Worm (Caenorhabditis elegans) whole organism, L4 larva: ENCODE results near the gene clec-145.

Experiments used
- F10B5.3 ChIP-seq: sonication (generic microtip); optimal IDR thresholded peaks from 2 replicates; lab custom pipeline; 2016; ENCODE audit warnings: mild to moderate bottlenecking, missing genetic modification characterization, missing compliant biosample characterization
- F37D6.2 ChIP-seq: sonication (generic microtip); optimal IDR thresholded peaks from 2 replicates; lab custom pipeline; 2016; ENCODE audit warnings: mild to moderate bottlenecking, missing genetic modification characterization, missing compliant biosample characterization
- R02D3.7 ChIP-seq: fragments of 150-350 bp; sonication (generic microtip); optimal IDR thresholded peaks from 3 replicates; lab custom pipeline; 2014; ENCODE audit warnings: missing biosample characterization, missing genetic modification characterization
- Y48G9A.11 ChIP-seq: fragments of 200-800 bp; sonication (Bioruptor generic); IDR thresholded peaks from 2 replicates; pipeline ENCODE4 v1.3.6; 2022; ENCODE audit warnings: missing genetic modification reagents, missing genetic modification characterization, missing compliant biosample characterization
- ZK337.2 ChIP-seq: fragments of 200-800 bp; sonication (Bioruptor generic); IDR thresholded peaks from 2 replicates; pipeline ENCODE4 v1.3.6; 2022; ENCODE audit warnings: missing genetic modification reagents, missing genetic modification characterization, missing compliant biosample characterization
- aha-1 ChIP-seq: fragments of 150-350 bp; peaks from one replicate; lab custom pipeline; 2014; ENCODE audit warnings: missing biosample characterization, missing genetic modification characterization
- ceh-28 ChIP-seq: fragments of 150-350 bp; optimal IDR thresholded peaks from 2 replicates; lab custom pipeline; 2014; ENCODE audit warnings: missing biosample characterization, missing genetic modification reagents, missing genetic modification characterization
- ceh-32 ChIP-seq: sonication (generic microtip); optimal IDR thresholded peaks from 2 replicates; lab custom pipeline; 2016; ENCODE audit warnings: mild to moderate bottlenecking, missing genetic modification characterization, missing compliant biosample characterization; ENCODE audit not compliant: poor library complexity
- ceh-82 ChIP-seq: sonication (generic microtip); optimal IDR thresholded peaks from 2 replicates; lab custom pipeline; 2017; ENCODE audit warnings: missing biosample characterization, missing genetic modification characterization
- ces-1 ChIP-seq: fragments of 150-350 bp; sonication (generic microtip); optimal IDR thresholded peaks from 4 replicates; lab custom pipeline; 2014; ENCODE audit warnings: missing biosample characterization, missing genetic modification reagents, missing genetic modification characterization
- daf-16 ChIP-seq, 3 experiments: sonication (generic microtip); optimal IDR thresholded peaks; 2 replicates each; lab custom pipeline; 2016 to 2017; ENCODE audit warnings: missing genetic modification characterization in 3 of 3, missing genetic modification reagents in 3 of 3, mild to moderate bottlenecking in 2 of 3, missing compliant biosample characterization in 2 of 3, missing biosample characterization in 1 of 3, moderate library complexity in 1 of 3
- dmd-9 ChIP-seq: fragments of 200-800 bp; sonication (Bioruptor generic); IDR thresholded peaks from 2 replicates; pipeline ENCODE4 v1.3.6; 2022; ENCODE audit warnings: missing genetic modification reagents, missing genetic modification characterization, missing compliant biosample characterization
- dve-1 ChIP-seq: sonication (generic microtip); optimal IDR thresholded peaks from 2 replicates; lab custom pipeline; 2017; ENCODE audit warnings: antibody characterized with exemption, mild to moderate bottlenecking, missing genetic modification characterization, missing compliant biosample characterization; ENCODE audit not compliant: insufficient read depth
- egl-43 ChIP-seq: fragments of 200-800 bp; sonication (Bioruptor generic); IDR thresholded peaks from 2 replicates; pipeline ENCODE4 v1.3.6; 2022; ENCODE audit warnings: missing genetic modification reagents, missing genetic modification characterization, missing compliant biosample characterization
- fkh-10 ChIP-seq: fragments of 150-350 bp; optimal IDR thresholded peaks from 2 replicates; lab custom pipeline; 2014; ENCODE audit warnings: missing biosample characterization, missing genetic modification reagents, missing genetic modification characterization
- hlh-30 ChIP-seq: sonication (generic microtip); optimal IDR thresholded peaks from 2 replicates; lab custom pipeline; 2017; ENCODE audit warnings: antibody characterized with exemption, mild to moderate bottlenecking, missing genetic modification characterization, missing compliant biosample characterization; ENCODE audit not compliant: insufficient read depth
- hmg-1.1 ChIP-seq: fragments of 200-800 bp; sonication (Bioruptor generic); IDR thresholded peaks from 2 replicates; pipeline ENCODE4 v1.3.6; 2022; ENCODE audit warnings: missing genetic modification reagents, missing genetic modification characterization, missing compliant biosample characterization
- lim-7 ChIP-seq: fragments of 200-800 bp; sonication (Bioruptor generic); IDR thresholded peaks from 2 replicates; pipeline ENCODE4 v1.3.6; 2022; ENCODE audit warnings: missing genetic modification characterization, missing compliant biosample characterization
- lin-29 ChIP-seq: fragments of 200-800 bp; sonication (Bioruptor generic); IDR thresholded peaks from 2 replicates; pipeline ENCODE4 v1.3.6; 2022; ENCODE audit warnings: missing genetic modification reagents, missing genetic modification characterization, missing compliant biosample characterization
- lsy-2 ChIP-seq, 2 experiments: fragments of 150-350 bp in 1 of 2; sonication (generic microtip) in 1 of 2; optimal IDR thresholded peaks; 2 replicates each; lab custom pipeline; 2014 to 2017; ENCODE audit warnings: missing biosample characterization in 2 of 2, missing genetic modification characterization in 2 of 2
- mep-1 ChIP-seq: fragments of 150-350 bp; sonication (generic microtip); optimal IDR thresholded peaks from 3 replicates; lab custom pipeline; 2014; ENCODE audit warnings: missing biosample characterization, missing genetic modification characterization
- mes-2 ChIP-seq: sonication (generic microtip); optimal IDR thresholded peaks from 2 replicates; lab custom pipeline; 2016; ENCODE audit warnings: missing genotype, mild to moderate bottlenecking, missing genetic modification characterization, missing compliant biosample characterization; ENCODE audit not compliant: poor library complexity, severe bottlenecking
- mxl-3 ChIP-seq: fragments of 200-800 bp; sonication (Bioruptor generic); optimal IDR thresholded peaks from 2 replicates; lab custom pipeline; 2018; ENCODE audit warnings: mild to moderate bottlenecking, missing genetic modification characterization, missing compliant biosample characterization
- nhr-237 ChIP-seq: sonication (generic microtip); optimal IDR thresholded peaks from 2 replicates; lab custom pipeline; 2017; ENCODE audit warnings: missing biosample characterization, missing genetic modification characterization
- nhr-25 ChIP-seq: sonication (generic microtip); optimal IDR thresholded peaks from 2 replicates; lab custom pipeline; 2017; ENCODE audit warnings: missing genetic modification characterization, mild to moderate bottlenecking, missing compliant biosample characterization, antibody characterized with exemption, moderate library complexity, borderline replicate concordance; ENCODE audit not compliant: insufficient read depth
- nhr-28 ChIP-seq: fragments of 150-350 bp; optimal IDR thresholded peaks from 2 replicates; lab custom pipeline; 2014; ENCODE audit warnings: missing biosample characterization, missing genetic modification characterization
- nhr-41 ChIP-seq: fragments of 200-800 bp; sonication (Bioruptor generic); IDR thresholded peaks from 2 replicates; pipeline ENCODE4 v1.3.6; 2022; ENCODE audit warnings: missing genetic modification reagents, missing genetic modification characterization, missing compliant biosample characterization
- nhr-6 ChIP-seq: fragments of 150-350 bp; optimal IDR thresholded peaks from 2 replicates; lab custom pipeline; 2014; ENCODE audit warnings: missing biosample characterization, missing genetic modification characterization
- pha-4 ChIP-seq, 2 experiments: fragments of 150-350 bp in 1 of 2; fragments of 200-800 bp in 1 of 2; sonication (Bioruptor generic) in 1 of 2; IDR thresholded peaks in 1 of 2; optimal IDR thresholded peaks in 1 of 2; 2 replicates each; pipeline versions ENCODE4 v1.3.6 to Lab custom; 2014 to 2022; ENCODE audit warnings: missing genetic modification characterization in 2 of 2, missing genetic modification reagents in 2 of 2, missing biosample characterization in 1 of 2, missing compliant biosample characterization in 1 of 2
- php-3 ChIP-seq: fragments of 200-800 bp; sonication (Bioruptor generic); IDR thresholded peaks from 2 replicates; pipeline ENCODE4 v1.3.6; 2022; ENCODE audit warnings: missing genetic modification reagents, missing genetic modification characterization, missing compliant biosample characterization
- pqm-1 ChIP-seq: sonication (generic microtip); optimal IDR thresholded peaks from 2 replicates; lab custom pipeline; 2017; ENCODE audit warnings: missing biosample characterization, missing genetic modification characterization
- rbr-2 ChIP-seq: sonication (generic microtip); optimal IDR thresholded peaks from 2 replicates; lab custom pipeline; 2016; ENCODE audit warnings: missing genotype, missing genetic modification characterization, missing compliant biosample characterization
- saeg-2 ChIP-seq: fragments of 200-800 bp; sonication (Bioruptor generic); IDR thresholded peaks from 2 replicates; pipeline ENCODE4 v1.3.6; 2022; ENCODE audit warnings: missing genetic modification reagents, missing genetic modification characterization, missing compliant biosample characterization
- sdz-12 ChIP-seq: fragments of 200-800 bp; sonication (Bioruptor generic); optimal IDR thresholded peaks from 2 replicates; lab custom pipeline; 2018; ENCODE audit warnings: mild to moderate bottlenecking, missing genetic modification characterization, missing compliant biosample characterization
- set-16 ChIP-seq: fragments of 200-800 bp; sonication (Bioruptor generic); IDR thresholded peaks from 2 replicates; pipeline ENCODE4 v1.3.6; 2022; ENCODE audit warnings: missing genetic modification reagents, missing genetic modification characterization, missing compliant biosample characterization
- skn-1 ChIP-seq: fragments of 150-350 bp; optimal IDR thresholded peaks from 2 replicates; lab custom pipeline; 2014; ENCODE audit warnings: missing biosample characterization, missing genetic modification characterization
- tra-1 ChIP-seq: fragments of 200-800 bp; sonication (Bioruptor generic); IDR thresholded peaks from 2 replicates; pipeline ENCODE4 v1.3.6; 2022; ENCODE audit warnings: missing genetic modification reagents, missing genetic modification characterization, missing compliant biosample characterization
- zag-1 ChIP-seq: fragments of 150-350 bp; optimal IDR thresholded peaks from 2 replicates; lab custom pipeline; 2014; ENCODE audit warnings: missing biosample characterization, missing genetic modification characterization

Gene clec-145

DNA sequence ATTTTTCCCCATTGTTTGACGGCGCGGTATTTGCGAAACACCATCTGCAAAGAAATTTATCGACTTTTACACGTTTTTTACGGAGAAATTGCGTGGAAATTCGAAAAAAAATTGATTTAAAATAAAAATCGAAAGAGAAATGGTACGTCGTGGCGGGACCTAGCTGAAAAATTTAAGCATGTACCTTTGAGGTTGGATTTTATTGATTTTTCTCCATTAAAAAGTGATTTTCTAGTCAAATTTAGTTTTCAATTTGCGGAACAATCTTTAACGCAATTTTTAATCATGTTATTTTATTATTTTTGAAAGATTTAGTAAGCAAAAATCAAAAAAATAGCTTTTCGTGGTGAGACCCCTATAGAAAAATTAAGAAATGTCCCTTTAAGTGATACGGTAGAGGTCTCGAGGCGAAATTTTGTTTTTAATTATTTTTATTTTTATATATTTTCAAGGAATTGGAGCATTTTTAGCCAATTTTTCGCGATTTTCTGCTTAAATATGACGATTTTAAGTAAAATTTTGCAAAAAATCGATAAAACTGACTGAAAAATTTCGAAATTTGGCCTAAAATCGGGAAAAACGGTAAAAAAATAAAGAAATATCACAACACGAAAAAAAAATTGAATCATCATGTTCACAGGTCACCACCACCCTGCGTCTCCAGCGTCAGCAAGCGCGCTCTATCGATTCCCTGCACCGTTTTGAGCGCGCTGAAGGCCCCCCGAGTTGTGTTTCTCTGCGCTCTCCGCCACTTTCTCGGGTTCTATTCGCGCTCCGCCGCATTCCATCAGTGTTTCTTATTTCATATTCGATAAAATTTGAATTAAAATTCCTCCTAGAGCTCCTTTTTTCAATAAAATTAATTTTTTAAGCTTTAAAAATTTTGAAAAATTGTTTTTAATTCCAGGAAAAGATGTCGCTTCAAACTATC is 15.1 kb downstream of the clec-145 start, which contains the start of the genes mrpl-37 and lin-38 (continued):
- TF ChIP-seq F37D6.2 (tag; lab: Kevin White, UChicago): peak; percentile 25
- TF ChIP-seq ceh-28 (tag; lab: Kevin White, UChicago): no peak
- TF ChIP-seq ZK337.2 (GFP tag; lab: Robert Waterston, UW): no peak
- TF ChIP-seq egl-43 (GFP tag; lab: Robert Waterston, UW): 0 out of 2 replicates have a peak, but pooled peaks have one; percentile 47
- TF ChIP-seq pha-4 (GFP tag; IDR thresholded peaks at IDR 0.05; lab: Robert Waterston, UW): peak; percentile 39; the same call in 1 of the 2 replicates
- TF ChIP-seq pha-4 (tag; optimal IDR thresholded peaks at IDR 0.05; lab: Kevin White, UChicago): no peak
- no peak for TF ChIP-seq saeg-2 (GFP tag; lab: Robert Waterston, UW)
- TF ChIP-seq rbr-2: peak; percentile 58
- no peak for TF ChIP-seq zag-1 (tag; lab: Kevin White, UChicago)
- TF ChIP-seq aha-1 (tag; lab: Kevin White, UChicago): peak; percentile 98
- peak; percentile 29 for TF ChIP-seq nhr-28 (tag; lab: Kevin White, UChicago)
- no peak for TF ChIP-seq tra-1 (GFP tag; lab: Robert Waterston, UW)
- no peak for TF ChIP-seq dmd-9 (GFP tag; lab: Robert Waterston, UW)
- no peak for TF ChIP-seq php-3
- peak; percentile 64 for TF ChIP-seq dve-1 (tag; lab: Kevin White, UChicago)
- no peak for TF ChIP-seq ces-1
- TF ChIP-seq pqm-1: no peak
- peak; percentile 5 for TF ChIP-seq nhr-25 (tag; lab: Kevin White, UChicago)
- TF ChIP-seq F10B5.3 (tag; lab: Kevin White, UChicago): no peak
- TF ChIP-seq daf-16 (GFP tag; optimal IDR thresholded peaks at IDR 0.05; lab: Kevin White, UChicago): no peak
- peak; percentile 46 for TF ChIP-seq daf-16 (tag; optimal IDR thresholded peaks at IDR 0.05; lab: Kevin White, UChicago)
- TF ChIP-seq set-16: peak; percentile 78
- TF ChIP-seq R02D3.7 (tag; lab: Kevin White, UChicago): no peak
- TF ChIP-seq sdz-12: no peak
- no peak for TF ChIP-seq nhr-237 (tag; lab: Kevin White, UChicago)
- TF ChIP-seq skn-1: no peak
- peak; percentile 53 for TF ChIP-seq fkh-10 (GFP tag; lab: Kevin White, UChicago)
- TF ChIP-seq nhr-41 (GFP tag; lab: Robert Waterston, UW): no peak
- TF ChIP-seq hmg-1.1: peak; percentile 64
- TF ChIP-seq Y48G9A.11 (GFP tag; lab: Robert Waterston, UW): no peak
- no peak for TF ChIP-seq ceh-32 (tag; lab: Kevin White, UChicago)
- no peak for TF ChIP-seq ceh-82
- no peak for TF ChIP-seq lin-29
- peak; percentile 15 to 78 for TF ChIP-seq lsy-2 (tag; optimal IDR thresholded peaks at IDR 0.05; lab: Kevin White, UChicago)
- no peak for TF ChIP-seq mes-2 (tag; lab: Kevin White, UChicago)
- TF ChIP-seq nhr-6: peak; percentile 58
- TF ChIP-seq hlh-30 (tag; lab: Kevin White, UChicago): peak; percentile 80
- TF ChIP-seq mxl-3 (GFP tag; lab: Kevin White, UChicago): no peak
- TF ChIP-seq mep-1 (tag; lab: Kevin White, UChicago): peak; percentile 73
- TF ChIP-seq lim-7 (GFP tag; lab: Robert Waterston, UW): no peak
